Worm (Caenorhabditis elegans): Measurements from ENCODE around the gene nol-56.

Gene nol-56

ce11 chrV:10341905-10342328, 10.9 kb downstream of the nol-56 start, which contains the start of gene K07C5.13 (continued):
- TF ChIP-seq lir-3 (tag; optimal IDR thresholded peaks at IDR 0.05; ENCODE audit: poor library complexity) = peak; percentile 49
- peak; percentile 10 for TF ChIP-seq C34B4.2 (tag; optimal IDR thresholded peaks at IDR 0.05)
- peak; percentile 31 for TF ChIP-seq aly-2 (tag; optimal IDR thresholded peaks at IDR 0.05)
- TF ChIP-seq ceh-82 (tag; optimal IDR thresholded peaks at IDR 0.05) = peak; percentile 26 to 74 (median 58)
- peak; percentile 79 for TF ChIP-seq irx-1 (tag; optimal IDR thresholded peaks at IDR 0.05)
- peak; percentile 51 for TF ChIP-seq pax-3 (tag; optimal IDR thresholded peaks at IDR 0.05)
- peak; percentile 86 for TF ChIP-seq nhr-71 (tag; optimal IDR thresholded peaks at IDR 0.05)
- peak; percentile 41 for TF ChIP-seq elt-2 (tag; optimal IDR thresholded peaks at IDR 0.05)
- TF ChIP-seq rnt-1 (tag; optimal IDR thresholded peaks at IDR 0.05) = peak; percentile 85
- peak; percentile 24 for TF ChIP-seq fkh-8 (tag; optimal IDR thresholded peaks at IDR 0.05)
- peak; percentile 16 for TF ChIP-seq mep-1 (tag; optimal IDR thresholded peaks at IDR 0.05)
- peak; percentile 47 for TF ChIP-seq sup-37 (GFP tag; optimal IDR thresholded peaks at IDR 0.05)
- peak; percentile 78 for TF ChIP-seq nhr-20 (tag; optimal IDR thresholded peaks at IDR 0.05)
- TF ChIP-seq xbp-1 (tag; optimal IDR thresholded peaks at IDR 0.05) = peak; percentile 80
- peak in 1 of 2 experiments; percentile 18 for TF ChIP-seq mdl-1 (tag; optimal IDR thresholded peaks at IDR 0.05)
- peak; percentile 77 for TF ChIP-seq tbx-2 (tag; optimal IDR thresholded peaks at IDR 0.05)
- peak; percentile 55 for TF ChIP-seq fkh-4 (tag; optimal IDR thresholded peaks at IDR 0.05; ENCODE audit: borderline replicate concordance)
- peak; percentile 38 to 76 for TF ChIP-seq lin-35 (GFP tag; optimal IDR thresholded peaks at IDR 0.05)
- peak; percentile 5 for TF ChIP-seq ama-1 (optimal IDR thresholded peaks at IDR 0.05)
- peak; percentile 57 for TF ChIP-seq ceh-88 (GFP tag; IDR thresholded peaks at IDR 0.05)
- peak; percentile 73 for TF ChIP-seq unc-98 (GFP tag; IDR thresholded peaks at IDR 0.05)
- peak; percentile 84 for TF ChIP-seq lin-14 (GFP tag; optimal IDR thresholded peaks at IDR 0.05)
- TF ChIP-seq mab-9 (GFP tag; IDR thresholded peaks at IDR 0.05) = peak; percentile 84
- TF ChIP-seq efl-1 (optimal IDR thresholded peaks at IDR 0.05) = peak; percentile 64 to 72
- peak; percentile 57 to 97 for TF ChIP-seq efl-1 (GFP tag; optimal IDR thresholded peaks at IDR 0.05 in 1 of 2)
- TF ChIP-seq efl-3 (GFP tag; optimal IDR thresholded peaks at IDR 0.05) = peak; percentile 55
- peak; percentile 89 for TF ChIP-seq grh-1 (GFP tag; IDR thresholded peaks at IDR 0.05)
- peak; percentile 74 for TF ChIP-seq isw-1 (GFP tag; IDR thresholded peaks at IDR 0.05)
- peak; percentile 88 for TF ChIP-seq swsn-7 (tag; optimal IDR thresholded peaks at IDR 0.05)

ce11 chrV:10339200-10339599, 13.6 kb downstream of the nol-56 start, which contains the start of gene K07C5.2:
K07C5.2 (plus strand) TSS chrV:10339500.
- TF ChIP-seq nhr-71 (tag; optimal IDR thresholded peaks at IDR 0.05) (no peak), ceh-8 (GFP tag; optimal IDR thresholded peaks at IDR 0.05) (no peak), lin-35 (GFP tag; optimal IDR thresholded peaks at IDR 0.05) (no peak), hpl-2 (GFP tag; optimal IDR thresholded peaks at IDR 0.05) (no peak), irx-1 (tag; optimal IDR thresholded peaks at IDR 0.05) (no peak), aha-1 (tag; optimal IDR thresholded peaks at IDR 0.05) (no peak), xbp-1 (tag; optimal IDR thresholded peaks at IDR 0.05) (no peak)

ce11 chrV:10338305-10338992, 14.3 kb downstream of the nol-56 start, which contains the start of gene arx-2:
arx-2 (minus strand) TSS chrV:10338355.
- TF ChIP-seq ceh-63 (GFP tag; optimal IDR thresholded peaks at IDR 0.05) = no peak
- peak in 1 of 3 experiments; percentile 30 for TF ChIP-seq ceh-82 (tag; optimal IDR thresholded peaks at IDR 0.05)
- TF ChIP-seq skn-1 (tag; optimal IDR thresholded peaks at IDR 0.05) = peak; percentile 61
- peak; percentile 58 for TF ChIP-seq mep-1 (tag; optimal IDR thresholded peaks at IDR 0.05)
- peak in 1 of 6 experiments; percentile 26 for TF ChIP-seq elt-3 (tag; optimal IDR thresholded peaks at IDR 0.05)
- TF ChIP-seq nhr-19 (GFP tag; conservative IDR thresholded peaks at IDR 0.05) = no peak
- TF ChIP-seq nhr-77 (tag; optimal IDR thresholded peaks at IDR 0.05) = no peak
- TF ChIP-seq nhr-71 (tag; optimal IDR thresholded peaks at IDR 0.05) = peak; percentile 31
- TF ChIP-seq rnt-1 (tag; optimal IDR thresholded peaks at IDR 0.05) = peak; percentile 16
- peak; percentile 36 for TF ChIP-seq snu-23 (GFP tag; optimal IDR thresholded peaks at IDR 0.05)
- peak; percentile 12 for TF ChIP-seq nhr-47 (tag; optimal IDR thresholded peaks at IDR 0.05)
- TF ChIP-seq lin-14 (GFP tag; optimal IDR thresholded peaks at IDR 0.05) = peak; percentile 53
- no peak for TF ChIP-seq nhr-28 (tag; optimal IDR thresholded peaks at IDR 0.05)
- TF ChIP-seq blmp-1 (tag; optimal IDR thresholded peaks at IDR 0.05) = peak; percentile 64
- TF ChIP-seq C34B4.2 (tag; optimal IDR thresholded peaks at IDR 0.05) = no peak
- peak; percentile 68 for TF ChIP-seq C16A3.4 (tag; optimal IDR thresholded peaks at IDR 0.05)
- peak; percentile 54 for TF ChIP-seq lin-15B (tag; optimal IDR thresholded peaks at IDR 0.05)
- no peak for TF ChIP-seq tbx-2 (tag; optimal IDR thresholded peaks at IDR 0.05)
- TF ChIP-seq lin-13 (GFP tag; optimal IDR thresholded peaks at IDR 0.05) = peak; percentile 6
- no peak for TF ChIP-seq hlh-4 (tag; optimal IDR thresholded peaks at IDR 0.05)
- peak; percentile 32 to 39 for TF ChIP-seq lin-35 (GFP tag; optimal IDR thresholded peaks at IDR 0.05)
- TF ChIP-seq snpc-4 (tag; optimal IDR thresholded peaks at IDR 0.05) = no peak
- no peak for TF ChIP-seq vab-15 (tag; optimal IDR thresholded peaks at IDR 0.05)
- TF ChIP-seq unc-130 (tag; optimal IDR thresholded peaks at IDR 0.05) = peak; percentile 59
- TF ChIP-seq isw-1 (GFP tag; IDR thresholded peaks at IDR 0.05) = no peak
